Worm (Caenorhabditis elegans): Measurements from ENCODE around the gene spcs-3.

The spcs-3 gene

ce11 chrIII:8051838-8052237 lies 7.0 kb downstream of the spcs-3 start:
- no peak for TF ChIP-seq blmp-1 (tag; optimal IDR thresholded peaks at IDR 0.05)
- TF ChIP-seq tlp-1 (tag; optimal IDR thresholded peaks at IDR 0.05): no peak
- no peak for TF ChIP-seq snu-23 (GFP tag; optimal IDR thresholded peaks at IDR 0.05)
- TF ChIP-seq zip-4 (GFP tag; optimal IDR thresholded peaks at IDR 0.05): no peak

- peak; percentile 8 for TF ChIP-seq blmp-1 (tag; optimal IDR thresholded peaks at IDR 0.05)
- peak in 1 of 2 experiments; percentile 16 for TF ChIP-seq lsy-2 (tag; optimal IDR thresholded peaks at IDR 0.05)
- no peak for TF ChIP-seq ztf-11 (tag; optimal IDR thresholded peaks at IDR 0.05)
Observed at ce11 chrIII:8061114-8061513, 16.3 kb downstream of the spcs-3 start.

- TF ChIP-seq elt-3 (tag; optimal IDR thresholded peaks at IDR 0.05): no peak
- TF ChIP-seq fos-1 (tag; optimal IDR thresholded peaks at IDR 0.05): no peak
- TF ChIP-seq unc-130 (tag; optimal IDR thresholded peaks at IDR 0.05): no peak
Observed at ce11 chrIII:8063659-8064058, 18.8 kb downstream of the spcs-3 start.

ce11 chrIII:8065101-8065500 lies 20.3 kb downstream of the spcs-3 start:
- TF ChIP-seq isw-1 (GFP tag; IDR thresholded peaks at IDR 0.05): no peak
- no peak for TF ChIP-seq sptf-1 (tag; optimal IDR thresholded peaks at IDR 0.05)
- TF ChIP-seq nhr-11 (tag; optimal IDR thresholded peaks at IDR 0.05): no peak
- peak in 1 of 2 experiments; percentile 50 for TF ChIP-seq lsy-2 (tag; optimal IDR thresholded peaks at IDR 0.05)
- no peak for TF ChIP-seq xbp-1 (tag; optimal IDR thresholded peaks at IDR 0.05)
- peak; percentile 17 for TF ChIP-seq snu-23 (GFP tag; optimal IDR thresholded peaks at IDR 0.05)
- peak; percentile 65 for TF ChIP-seq blmp-1 (tag; optimal IDR thresholded peaks at IDR 0.05)
- no peak for TF ChIP-seq fkh-10 (GFP tag; optimal IDR thresholded peaks at IDR 0.05)

ce11 chrIII:8066989-8067388 lies 22.2 kb downstream of the spcs-3 start, which contains the start of gene pros-1:
Gene pros-1, plus strand, starts transcription at chrIII:8067289.
- TF ChIP-seq hlh-4 (tag; optimal IDR thresholded peaks at IDR 0.05) (no peak), hpl-2 (GFP tag; optimal IDR thresholded peaks at IDR 0.05) (no peak), ceh-8 (GFP tag; optimal IDR thresholded peaks at IDR 0.05) (no peak), lsy-2 (tag; optimal IDR thresholded peaks at IDR 0.05) (no peak), lin-15B (tag; optimal IDR thresholded peaks at IDR 0.05) (no peak), lir-3 (tag; optimal IDR thresholded peaks at IDR 0.05; ENCODE audit: poor library complexity) (no peak), nhr-47 (tag; optimal IDR thresholded peaks at IDR 0.05) (no peak), egl-13 (tag; optimal IDR thresholded peaks at IDR 0.05) (no peak), ces-1 (GFP tag; optimal IDR thresholded peaks at IDR 0.05) (no peak), rnt-1 (tag; optimal IDR thresholded peaks at IDR 0.05) (no peak), snu-23 (GFP tag; optimal IDR thresholded peaks at IDR 0.05) (no peak), vab-15 (tag; optimal IDR thresholded peaks at IDR 0.05) (no peak), mep-1 (tag; optimal IDR thresholded peaks at IDR 0.05) (no peak)

- TF ChIP-seq pqm-1 (tag; optimal IDR thresholded peaks at IDR 0.05) (no peak), lsy-2 (tag; optimal IDR thresholded peaks at IDR 0.05) (no peak), tbx-2 (tag; optimal IDR thresholded peaks at IDR 0.05) (no peak), ceh-90 (tag; optimal IDR thresholded peaks at IDR 0.05) (no peak), C16A3.4 (tag; optimal IDR thresholded peaks at IDR 0.05) (no peak), isw-1 (GFP tag; IDR thresholded peaks at IDR 0.05) (no peak), aha-1 (tag; optimal IDR thresholded peaks at IDR 0.05) (no peak), F16B12.6 (tag; optimal IDR thresholded peaks at IDR 0.05) (no peak), fkh-4 (tag; optimal IDR thresholded peaks at IDR 0.05; ENCODE audit: borderline replicate concordance) (no peak)
Observed at ce11 chrIII:8067798-8068197, 23.0 kb downstream of the spcs-3 start.

- TF ChIP-seq efl-1 (optimal IDR thresholded peaks at IDR 0.05) (peak in 1 of 2 experiments; percentile 15), efl-1 (GFP tag; optimal IDR thresholded peaks at IDR 0.05 in 1 of 2) (no peak), lsy-2 (tag; optimal IDR thresholded peaks at IDR 0.05) (peak in 1 of 2 experiments; percentile 12), efl-3 (GFP tag; optimal IDR thresholded peaks at IDR 0.05) (no peak), lir-3 (tag; optimal IDR thresholded peaks at IDR 0.05; ENCODE audit: poor library complexity) (no peak), snpc-4 (tag; optimal IDR thresholded peaks at IDR 0.05) (peak; percentile 5), nhr-19 (GFP tag; conservative IDR thresholded peaks at IDR 0.05) (0 out of 2 replicates have a peak, but pooled peaks have one; percentile 11), rnt-1 (tag; optimal IDR thresholded peaks at IDR 0.05) (peak; percentile 36), alr-1 (tag; optimal IDR thresholded peaks at IDR 0.05; ENCODE audit: borderline replicate concordance) (no peak)
Observed at ce11 chrIII:8069206-8069605, 24.4 kb downstream of the spcs-3 start.
